Worm (Caenorhabditis elegans): ENCODE measurements around the gene cbd-1.

cbd-1 gene

DNA sequence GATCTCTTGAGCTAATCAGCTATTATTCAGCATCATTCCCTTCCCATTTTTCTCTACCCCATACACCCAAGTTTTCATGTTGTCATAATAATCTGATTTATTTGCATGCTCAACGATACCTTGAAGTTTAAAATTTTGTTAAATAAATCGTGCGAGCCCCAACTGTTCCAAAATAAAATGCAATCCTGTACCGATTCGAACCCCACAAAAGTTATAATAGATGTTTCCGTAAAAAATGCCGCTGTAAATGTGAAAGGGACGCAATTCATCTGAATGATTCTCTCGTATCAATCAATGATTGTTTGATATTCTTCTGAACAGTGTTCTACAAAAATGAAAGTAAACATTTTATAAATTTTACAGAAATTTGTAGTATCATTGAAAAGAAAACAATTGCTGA is 4.6 kb downstream of the cbd-1 start (continued):
- peak in 1 of 2 experiments; percentile 24 for TF ChIP-seq rec-8 (tag; optimal IDR thresholded peaks at IDR 0.05)
- TF ChIP-seq let-607 (tag; optimal IDR thresholded peaks at IDR 0.05): no peak
- no peak for TF ChIP-seq nfya-1 (tag; optimal IDR thresholded peaks at IDR 0.05; ENCODE audit: borderline replicate concordance, insufficient read depth)
- no peak for TF ChIP-seq hlh-26 (GFP tag; conservative IDR thresholded peaks at IDR 0.05)
- TF ChIP-seq F10E7.11 (tag; optimal IDR thresholded peaks at IDR 0.05): no peak
- peak; percentile 56 for TF ChIP-seq rcor-1 (GFP tag; IDR thresholded peaks at IDR 0.05)
- TF ChIP-seq bed-2 (GFP tag; IDR thresholded peaks at IDR 0.05): no peak
- TF ChIP-seq ceh-27 (GFP tag; optimal IDR thresholded peaks at IDR 0.05): no peak
- TF ChIP-seq B0019.2 (GFP tag; conservative IDR thresholded peaks at IDR 0.05): no peak
- no peak for TF ChIP-seq Y67H2A.10 (GFP tag; conservative IDR thresholded peaks at IDR 0.05)
- no peak for TF ChIP-seq mel-28 (tag; optimal IDR thresholded peaks at IDR 0.05; ENCODE audit: borderline replicate concordance)
- peak; percentile 22 for TF ChIP-seq F52B5.7 (tag; optimal IDR thresholded peaks at IDR 0.05)
- TF ChIP-seq B0336.3 (GFP tag; IDR thresholded peaks at IDR 0.05): peak; percentile 84
- no peak for TF ChIP-seq F57C9.4 (tag; optimal IDR thresholded peaks at IDR 0.05)
- no peak for TF ChIP-seq ccch-3 (GFP tag; optimal IDR thresholded peaks at IDR 0.05)
- TF ChIP-seq xnd-1 (tag; optimal IDR thresholded peaks at IDR 0.05): peak; percentile 47
- TF ChIP-seq snpc-1.1 (tag; optimal IDR thresholded peaks at IDR 0.05; ENCODE audit: insufficient read depth): no peak
- peak; percentile 68; the same call in 1 of the 2 replicates for TF ChIP-seq ceh-40 (GFP tag; IDR thresholded peaks at IDR 0.05)
- no peak for TF ChIP-seq F23B12.7 (tag; optimal IDR thresholded peaks at IDR 0.05; ENCODE audit: insufficient read depth)
- no peak for TF ChIP-seq nfyb-1 (GFP tag; IDR thresholded peaks at IDR 0.05)
- peak; percentile 63; the same call in 1 of the 2 replicates for TF ChIP-seq cebp-2 (GFP tag; IDR thresholded peaks at IDR 0.05)
- TF ChIP-seq lsl-1 (GFP tag; optimal IDR thresholded peaks at IDR 0.05): peak; percentile 57
- TF ChIP-seq fkh-3 (tag; optimal IDR thresholded peaks at IDR 0.05): no peak
- no peak for TF ChIP-seq Y53F4B.3 (GFP tag; IDR thresholded peaks at IDR 0.05)
- TF ChIP-seq lin-35 (GFP tag; optimal IDR thresholded peaks at IDR 0.05): no peak
- TF ChIP-seq F33H1.4 (GFP tag; IDR thresholded peaks at IDR 0.05): no peak; the same call in 1 of the 2 replicates
- no peak for TF ChIP-seq pbrm-1 (GFP tag; IDR thresholded peaks at IDR 0.05)
- TF ChIP-seq ztf-6 (GFP tag; IDR thresholded peaks at IDR 0.05): no peak
- no peak for TF ChIP-seq chd-7 (tag; optimal IDR thresholded peaks at IDR 0.05)
- no peak for TF ChIP-seq madf-10 (tag; optimal IDR thresholded peaks at IDR 0.05)
- no peak for TF ChIP-seq let-526 (GFP tag; IDR thresholded peaks at IDR 0.05)
- TF ChIP-seq egrh-3 (GFP tag; IDR thresholded peaks at IDR 0.05): no peak
- TF ChIP-seq bed-1 (GFP tag; IDR thresholded peaks at IDR 0.05): no peak
- no peak for TF ChIP-seq F57A8.1 (GFP tag; optimal IDR thresholded peaks at IDR 0.05)
- TF ChIP-seq madf-8 (GFP tag; conservative IDR thresholded peaks at IDR 0.05): peak; percentile 41; the same call in 1 of the 2 replicates
- TF ChIP-seq aptf-3 (GFP tag; IDR thresholded peaks at IDR 0.05): no peak
- peak; percentile 47 for TF ChIP-seq hmg-1.2 (GFP tag; IDR thresholded peaks at IDR 0.05)
- peak; percentile 73; the same call in 1 of the 2 replicates for TF ChIP-seq Y56A3A.18 (GFP tag; IDR thresholded peaks at IDR 0.05)
- no peak for TF ChIP-seq unc-62 (GFP tag; optimal IDR thresholded peaks at IDR 0.05)
- TF ChIP-seq sdz-38 (tag; optimal IDR thresholded peaks at IDR 0.05): no peak
- TF ChIP-seq tbx-9 (tag; optimal IDR thresholded peaks at IDR 0.05; ENCODE audit: borderline replicate concordance): no peak
- TF ChIP-seq pha-4 (tag; optimal IDR thresholded peaks at IDR 0.05): no peak
- TF ChIP-seq cebp-1 (GFP tag; IDR thresholded peaks at IDR 0.05): no peak
- TF ChIP-seq cebp-1 (tag; optimal IDR thresholded peaks at IDR 0.05): no peak
- no peak for TF ChIP-seq B0261.1 (tag; optimal IDR thresholded peaks at IDR 0.05)
- no peak for TF ChIP-seq him-1 (tag; optimal IDR thresholded peaks at IDR 0.05)
- TF ChIP-seq ceh-79 (tag; optimal IDR thresholded peaks at IDR 0.05): no peak
- 0 out of 2 replicates have a peak, but pooled peaks have one; percentile 55 for TF ChIP-seq egl-44 (GFP tag; IDR thresholded peaks at IDR 0.05)
